Worm (Caenorhabditis elegans) whole organism, L1 larva: Measurements from ENCODE around the gene C16D2.3.

Source experiments
- blmp-1 ChIP-seq: fragments of 150-350 bp; optimal IDR thresholded peaks from 2 replicates; lab custom pipeline; 2014; ENCODE audit warnings: missing biosample characterization, missing genetic modification characterization
- egl-27 ChIP-seq, 2 experiments: fragments of 150-350 bp in 1 of 2; sonication (generic microtip); optimal IDR thresholded peaks; 3 replicates each; lab custom pipeline; 2017 to 2018; ENCODE audit warnings: missing biosample characterization in 2 of 2, missing genetic modification characterization in 2 of 2, missing genetic modification reagents in 2 of 2
- fkh-8 ChIP-seq: sonication (generic microtip); optimal IDR thresholded peaks from 2 replicates; lab custom pipeline; 2016; ENCODE audit warnings: mild to moderate bottlenecking, missing genetic modification characterization, missing compliant biosample characterization
- lin-13 ChIP-seq: fragments of 150-350 bp; optimal IDR thresholded peaks from 2 replicates; lab custom pipeline; 2014; ENCODE audit warnings: missing biosample characterization, missing genetic modification reagents, missing genetic modification characterization
- nhr-85 ChIP-seq: sonication (generic microtip); peaks from one replicate; lab custom pipeline; 2016; ENCODE audit warnings: missing genetic modification characterization, inconsistent platforms, missing compliant biosample characterization
- pag-3 ChIP-seq: sonication (generic microtip); optimal IDR thresholded peaks from 2 replicates; lab custom pipeline; 2017; ENCODE audit warnings: missing genetic modification characterization, mild to moderate bottlenecking, missing compliant biosample characterization, antibody characterized with exemption, borderline replicate concordance; ENCODE audit not compliant: insufficient read depth
- rnt-1 ChIP-seq: sonication (generic microtip); optimal IDR thresholded peaks from 2 replicates; lab custom pipeline; 2016; ENCODE audit warnings: mild to moderate bottlenecking, missing genetic modification characterization, moderate library complexity, missing compliant biosample characterization
- sptf-1 ChIP-seq: fragments of 150-350 bp; optimal IDR thresholded peaks from 2 replicates; lab custom pipeline; 2014; ENCODE audit warnings: missing biosample characterization, missing genetic modification characterization

ce11 chrII:9170851-9171250, 32.9 kb downstream of the C16D2.3 start:
- TF ChIP-seq pag-3 (tag; lab: Kevin White, UChicago) (no peak), nhr-85 (tag; lab: Kevin White, UChicago) (no peak), rnt-1 (no peak), lin-13 (GFP tag; lab: Kevin White, UChicago) (no peak), blmp-1 (tag; lab: Kevin White, UChicago) (no peak), sptf-1 (tag; lab: Kevin White, UChicago) (no peak), egl-27 (tag; optimal IDR thresholded peaks at IDR 0.05; lab: Kevin White, UChicago) (no peak), fkh-8 (tag; lab: Kevin White, UChicago) (no peak)
